Worm (Caenorhabditis elegans) whole organism, L1 larva: ENCODE results near the gene F38A5.6.

Experiments used
- C16A3.4 ChIP-seq: fragments of 150-350 bp; optimal IDR thresholded peaks from 2 replicates; lab custom pipeline; 2014; ENCODE audit warnings: missing biosample characterization, missing genetic modification characterization
- C34B4.2 ChIP-seq: sonication (generic microtip); optimal IDR thresholded peaks from 2 replicates; lab custom pipeline; 2017; ENCODE audit warnings: mild to moderate bottlenecking, missing genetic modification characterization, missing compliant biosample characterization
- Y116A8C.19 ChIP-seq: sonication (generic microtip); optimal IDR thresholded peaks from 2 replicates; lab custom pipeline; 2016; ENCODE audit warnings: missing compliant biosample characterization, missing genetic modification characterization, borderline replicate concordance
- aha-1 ChIP-seq: fragments of 150-350 bp; optimal IDR thresholded peaks from 2 replicates; lab custom pipeline; 2014; ENCODE audit warnings: missing biosample characterization, missing genetic modification characterization
- blmp-1 ChIP-seq: fragments of 150-350 bp; optimal IDR thresholded peaks from 2 replicates; lab custom pipeline; 2014; ENCODE audit warnings: missing biosample characterization, missing genetic modification characterization
- ceh-88 ChIP-seq: fragments of 200-800 bp; sonication (Bioruptor generic); IDR thresholded peaks from 2 replicates; pipeline ENCODE4 v1.3.6; 2022; ENCODE audit warnings: missing genetic modification characterization, missing compliant biosample characterization
- ceh-90 ChIP-seq: sonication (generic microtip); optimal IDR thresholded peaks from 2 replicates; lab custom pipeline; 2016; ENCODE audit warnings: missing genetic modification characterization, missing compliant biosample characterization
- ces-1 ChIP-seq: fragments of 150-350 bp; optimal IDR thresholded peaks from 2 replicates; lab custom pipeline; 2014; ENCODE audit warnings: missing biosample characterization, missing genetic modification reagents, missing genetic modification characterization
- dpl-1 ChIP-seq, 3 experiments: fragments of 150-350 bp in 2 of 3; sonication (generic microtip) in 1 of 3; optimal IDR thresholded peaks; 2 replicates each; lab custom pipeline; 2014 to 2017; ENCODE audit warnings: missing biosample characterization in 3 of 3, missing genetic modification characterization in 3 of 3, missing genetic modification reagents in 3 of 3
- efl-1 ChIP-seq, 4 experiments: fragments of 150-350 bp; optimal IDR thresholded peaks in 3 of 4; peaks in 1 of 4; 1 replicate in 1 of 4; 2 replicates in 3 of 4; lab custom pipeline; 2014; ENCODE audit warnings: missing biosample characterization in 2 of 4, missing genetic modification characterization in 2 of 4, missing genetic modification reagents in 2 of 4
- elt-2 ChIP-seq: sonication (generic microtip); optimal IDR thresholded peaks from 2 replicates; lab custom pipeline; 2016; ENCODE audit warnings: missing genetic modification characterization, mild to moderate bottlenecking, inconsistent platforms, missing compliant biosample characterization, missing genetic modification reagents
- elt-3 ChIP-seq, 6 experiments: fragments of 150-350 bp in 1 of 6; sonication (generic microtip); optimal IDR thresholded peaks; 2 replicates each; lab custom pipeline; 2017 to 2018; ENCODE audit warnings: missing biosample characterization in 6 of 6, missing genetic modification characterization in 6 of 6, inconsistent platforms in 1 of 6
- hlh-17 ChIP-seq: fragments of 200-800 bp; sonication (Bioruptor generic); optimal IDR thresholded peaks from 2 replicates; lab custom pipeline; 2018; ENCODE audit warnings: missing genetic modification characterization, mild to moderate bottlenecking, missing compliant biosample characterization, moderate library complexity, borderline replicate concordance
- hpl-2 ChIP-seq: fragments of 150-350 bp; optimal IDR thresholded peaks from 2 replicates; lab custom pipeline; 2014; ENCODE audit warnings: missing biosample characterization, missing genetic modification reagents, missing genetic modification characterization
- irx-1 ChIP-seq: sonication (generic microtip); optimal IDR thresholded peaks from 2 replicates; lab custom pipeline; 2016; ENCODE audit warnings: missing genetic modification characterization, missing compliant biosample characterization
- isw-1 ChIP-seq: fragments of 200-800 bp; sonication (Bioruptor generic); IDR thresholded peaks from 2 replicates; pipeline ENCODE4 v1.3.6; 2022; ENCODE audit warnings: missing genetic modification characterization, missing compliant biosample characterization
- jun-1 ChIP-seq: fragments of 150-350 bp; optimal IDR thresholded peaks from 2 replicates; lab custom pipeline; 2014; ENCODE audit warnings: missing biosample characterization, missing genetic modification reagents, missing genetic modification characterization
- lin-14 ChIP-seq: fragments of 200-800 bp; sonication (Bioruptor generic); optimal IDR thresholded peaks from 2 replicates; lab custom pipeline; 2018; ENCODE audit warnings: mild to moderate bottlenecking, missing genetic modification characterization, moderate library complexity, missing compliant biosample characterization
- lin-35 ChIP-seq, 2 experiments: fragments of 150-350 bp; optimal IDR thresholded peaks; 2 replicates each; lab custom pipeline; 2014; ENCODE audit warnings: missing biosample characterization in 2 of 2, missing genetic modification characterization in 2 of 2, missing genetic modification reagents in 2 of 2
- lsy-2 ChIP-seq, 2 experiments: fragments of 150-350 bp; optimal IDR thresholded peaks; 2 replicates each; lab custom pipeline; 2014; ENCODE audit warnings: missing biosample characterization in 2 of 2, missing genetic modification characterization in 2 of 2
- mab-9 ChIP-seq: fragments of 200-800 bp; sonication (Bioruptor generic); IDR thresholded peaks from 2 replicates; pipeline ENCODE4 v1.3.6; 2022; ENCODE audit warnings: missing genetic modification reagents, missing genetic modification characterization, missing compliant biosample characterization
- mdl-1 ChIP-seq, 2 experiments: fragments of 150-350 bp; optimal IDR thresholded peaks; 2 replicates each; lab custom pipeline; 2014 to 2017; ENCODE audit warnings: missing biosample characterization in 2 of 2, missing genetic modification characterization in 2 of 2, inconsistent platforms in 1 of 2
- nhr-11 ChIP-seq: fragments of 150-350 bp; optimal IDR thresholded peaks from 2 replicates; lab custom pipeline; 2014; ENCODE audit warnings: missing biosample characterization, missing genetic modification characterization
- nhr-20 ChIP-seq: sonication (generic microtip); optimal IDR thresholded peaks from 2 replicates; lab custom pipeline; 2016; ENCODE audit warnings: mild to moderate bottlenecking, missing genetic modification characterization, missing compliant biosample characterization
- nhr-237 ChIP-seq: fragments of 150-350 bp; optimal IDR thresholded peaks from 2 replicates; lab custom pipeline; 2014; ENCODE audit warnings: missing biosample characterization, missing genetic modification characterization
- nhr-76 ChIP-seq: sonication (generic microtip); optimal IDR thresholded peaks from 2 replicates; lab custom pipeline; 2017; ENCODE audit warnings: missing biosample characterization, missing genetic modification characterization
- nhr-84 ChIP-seq: sonication (generic microtip); optimal IDR thresholded peaks from 2 replicates; lab custom pipeline; 2017; ENCODE audit warnings: missing biosample characterization, missing genetic modification characterization
- nhr-85 ChIP-seq: sonication (generic microtip); peaks from one replicate; lab custom pipeline; 2016; ENCODE audit warnings: missing genetic modification characterization, inconsistent platforms, missing compliant biosample characterization
- nhr-90 ChIP-seq: sonication (generic microtip); optimal IDR thresholded peaks from 2 replicates; lab custom pipeline; 2016; ENCODE audit warnings: mild to moderate bottlenecking, missing genetic modification characterization, missing compliant biosample characterization; ENCODE audit not compliant: poor library complexity
- pag-3 ChIP-seq: sonication (generic microtip); optimal IDR thresholded peaks from 2 replicates; lab custom pipeline; 2017; ENCODE audit warnings: missing genetic modification characterization, mild to moderate bottlenecking, missing compliant biosample characterization, antibody characterized with exemption, borderline replicate concordance; ENCODE audit not compliant: insufficient read depth
- pax-3 ChIP-seq: fragments of 200-800 bp; sonication (Bioruptor generic); optimal IDR thresholded peaks from 2 replicates; lab custom pipeline; 2018; ENCODE audit warnings: mild to moderate bottlenecking, missing genetic modification characterization, moderate library complexity, missing compliant biosample characterization
- pqm-1 ChIP-seq: sonication (generic microtip); optimal IDR thresholded peaks from 3 replicates; lab custom pipeline; 2017; ENCODE audit warnings: missing biosample characterization, missing genetic modification characterization
- rnt-1 ChIP-seq: sonication (generic microtip); optimal IDR thresholded peaks from 2 replicates; lab custom pipeline; 2016; ENCODE audit warnings: mild to moderate bottlenecking, missing genetic modification characterization, moderate library complexity, missing compliant biosample characterization
- skn-1 ChIP-seq: fragments of 150-350 bp; optimal IDR thresholded peaks from 2 replicates; lab custom pipeline; 2014; ENCODE audit warnings: missing biosample characterization, missing genetic modification characterization
- snu-23 ChIP-seq: sonication (generic microtip); optimal IDR thresholded peaks from 2 replicates; lab custom pipeline; 2016; ENCODE audit warnings: missing genetic modification characterization, missing compliant biosample characterization
- sptf-1 ChIP-seq: fragments of 150-350 bp; optimal IDR thresholded peaks from 2 replicates; lab custom pipeline; 2014; ENCODE audit warnings: missing biosample characterization, missing genetic modification characterization
- sup-37 ChIP-seq: fragments of 200-800 bp; sonication (Bioruptor generic); optimal IDR thresholded peaks from 2 replicates; lab custom pipeline; 2018; ENCODE audit warnings: mild to moderate bottlenecking, missing genetic modification characterization, missing compliant biosample characterization
- swsn-7 ChIP-seq: sonication (generic microtip); optimal IDR thresholded peaks from 2 replicates; lab custom pipeline; 2016; ENCODE audit warnings: missing genetic modification characterization, missing compliant biosample characterization
- tbx-2 ChIP-seq: sonication (generic microtip); optimal IDR thresholded peaks from 2 replicates; lab custom pipeline; 2016; ENCODE audit warnings: missing genetic modification characterization, missing compliant biosample characterization
- tlp-1 ChIP-seq: fragments of 150-350 bp; optimal IDR thresholded peaks from 2 replicates; lab custom pipeline; 2014; ENCODE audit warnings: missing biosample characterization, missing genetic modification characterization
- unc-130 ChIP-seq: fragments of 150-350 bp; optimal IDR thresholded peaks from 2 replicates; lab custom pipeline; 2017; ENCODE audit warnings: missing biosample characterization, missing genetic modification characterization, inconsistent platforms
- unc-30 ChIP-seq: sonication (generic microtip); optimal IDR thresholded peaks from 2 replicates; lab custom pipeline; 2017; ENCODE audit warnings: missing biosample characterization, missing genetic modification characterization
- unc-62 ChIP-seq: fragments of 150-350 bp; optimal IDR thresholded peaks from 2 replicates; lab custom pipeline; 2014; ENCODE audit warnings: missing biosample characterization, missing genetic modification reagents, missing genetic modification characterization
- unc-98 ChIP-seq: fragments of 200-800 bp; sonication (Bioruptor generic); IDR thresholded peaks from 2 replicates; pipeline ENCODE4 v1.3.6; 2022; ENCODE audit warnings: missing genetic modification characterization, missing compliant biosample characterization
- zag-1 ChIP-seq: fragments of 150-350 bp; optimal IDR thresholded peaks from 2 replicates; lab custom pipeline; 2014; ENCODE audit warnings: missing biosample characterization, missing genetic modification characterization
- zip-4 ChIP-seq: fragments of 200-800 bp; sonication (Bioruptor generic); optimal IDR thresholded peaks from 2 replicates; lab custom pipeline; 2018; ENCODE audit warnings: mild to moderate bottlenecking, missing genetic modification characterization, moderate library complexity, missing compliant biosample characterization
- ztf-4 ChIP-seq: fragments of 150-350 bp; optimal IDR thresholded peaks from 2 replicates; lab custom pipeline; 2014; ENCODE audit warnings: missing biosample characterization, missing genetic modification characterization

F38A5.6 gene

DNA sequence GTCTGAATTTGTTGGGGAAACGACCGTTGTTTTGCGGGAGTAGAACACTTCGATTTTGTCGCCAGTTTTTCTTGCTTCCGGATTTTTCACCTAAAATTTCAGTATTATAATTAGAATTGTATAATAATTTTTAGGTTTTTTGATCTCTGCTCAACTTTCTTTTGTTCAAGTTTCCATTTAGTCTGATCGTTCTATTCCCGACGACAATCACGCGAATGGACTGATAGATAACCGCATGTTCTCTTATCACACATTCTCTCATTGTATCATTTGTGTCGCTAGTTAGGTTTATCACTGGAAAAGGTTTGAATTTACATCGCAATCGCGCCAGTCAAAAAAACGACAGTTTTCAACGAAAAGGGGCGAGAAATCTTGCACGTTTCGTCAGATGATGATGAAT is 42.3 kb downstream of the F38A5.6 start:
- peak; percentile 87 for TF ChIP-seq blmp-1 (tag; lab: Kevin White, UChicago)
- no peak for TF ChIP-seq jun-1 (tag; lab: Kevin White, UChicago)
- TF ChIP-seq Y116A8C.19: no peak
- TF ChIP-seq unc-130 (tag; lab: Kevin White, UChicago): peak; percentile 28
- peak; percentile 29 for TF ChIP-seq hpl-2 (GFP tag; lab: Kevin White, UChicago)
- TF ChIP-seq nhr-76 (tag; lab: Kevin White, UChicago): no peak
- no peak for TF ChIP-seq unc-62 (GFP tag; lab: Kevin White, UChicago)
- peak; percentile 19 for TF ChIP-seq snu-23 (GFP tag; lab: Kevin White, UChicago)
- TF ChIP-seq nhr-90 (tag; lab: Kevin White, UChicago): peak; percentile 45
- no peak for TF ChIP-seq skn-1 (tag; lab: Kevin White, UChicago)
- no peak for TF ChIP-seq irx-1 (tag; lab: Kevin White, UChicago)
- no peak for TF ChIP-seq nhr-85 (tag; lab: Kevin White, UChicago)
- TF ChIP-seq efl-1 (optimal IDR thresholded peaks at IDR 0.05; lab: Kevin White, UChicago): peak in 1 of 2 experiments; percentile 14
- peak in 1 of 2 experiments; percentile 63 for TF ChIP-seq efl-1 (GFP tag; optimal IDR thresholded peaks at IDR 0.05 in 1 of 2; lab: Kevin White, UChicago)
- peak in 1 of 2 experiments; percentile 67 for TF ChIP-seq lin-35 (GFP tag; optimal IDR thresholded peaks at IDR 0.05; lab: Kevin White, UChicago)
- peak in 1 of 3 experiments; percentile 6 for TF ChIP-seq dpl-1 (GFP tag; optimal IDR thresholded peaks at IDR 0.05; lab: Kevin White, UChicago)
- peak in 5 of 6 experiments; percentile 54 to 94 (median 92) for TF ChIP-seq elt-3 (tag; optimal IDR thresholded peaks at IDR 0.05; lab: Kevin White, UChicago)
- TF ChIP-seq nhr-237 (tag; lab: Kevin White, UChicago): no peak
- peak; percentile 30 for TF ChIP-seq lin-14
- peak; percentile 70 for TF ChIP-seq elt-2 (tag; lab: Kevin White, UChicago)
- no peak for TF ChIP-seq ces-1 (GFP tag; lab: Kevin White, UChicago)
- peak in 1 of 2 experiments; percentile 46 for TF ChIP-seq mdl-1 (tag; optimal IDR thresholded peaks at IDR 0.05; lab: Kevin White, UChicago)
- TF ChIP-seq C34B4.2 (tag; lab: Kevin White, UChicago): no peak
- TF ChIP-seq pqm-1: peak; percentile 66
- TF ChIP-seq nhr-84 (tag; lab: Kevin White, UChicago): no peak

DNA sequence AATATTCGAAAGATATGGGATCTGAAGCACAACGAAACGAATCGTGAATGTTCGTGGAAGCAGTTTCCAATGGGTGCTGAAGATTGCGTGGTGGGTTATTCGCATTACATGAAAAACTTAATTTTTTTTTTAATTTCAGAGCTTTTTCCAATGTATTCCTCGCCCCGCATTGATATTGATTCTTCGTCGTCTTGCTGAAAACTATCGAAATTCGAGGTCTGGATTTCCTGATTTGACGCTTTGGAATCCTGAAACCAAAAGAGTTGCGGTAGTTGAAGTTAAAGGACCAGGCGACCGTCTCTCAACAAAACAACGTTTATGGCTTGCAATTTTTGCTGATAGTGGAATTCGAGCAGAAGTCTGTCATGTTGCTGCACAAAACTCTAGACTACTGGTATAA is 45.2 kb downstream of the F38A5.6 start:
- no peak for TF ChIP-seq nhr-11 (tag; lab: Kevin White, UChicago)
- no peak for TF ChIP-seq lin-14
- TF ChIP-seq elt-2 (tag; lab: Kevin White, UChicago): peak; percentile 24
- no peak for TF ChIP-seq pqm-1
- no peak for TF ChIP-seq efl-1 (optimal IDR thresholded peaks at IDR 0.05; lab: Kevin White, UChicago)
- TF ChIP-seq efl-1 (GFP tag; optimal IDR thresholded peaks at IDR 0.05 in 1 of 2; lab: Kevin White, UChicago): peak in 1 of 2 experiments; percentile 90
- TF ChIP-seq zag-1: no peak

DNA sequence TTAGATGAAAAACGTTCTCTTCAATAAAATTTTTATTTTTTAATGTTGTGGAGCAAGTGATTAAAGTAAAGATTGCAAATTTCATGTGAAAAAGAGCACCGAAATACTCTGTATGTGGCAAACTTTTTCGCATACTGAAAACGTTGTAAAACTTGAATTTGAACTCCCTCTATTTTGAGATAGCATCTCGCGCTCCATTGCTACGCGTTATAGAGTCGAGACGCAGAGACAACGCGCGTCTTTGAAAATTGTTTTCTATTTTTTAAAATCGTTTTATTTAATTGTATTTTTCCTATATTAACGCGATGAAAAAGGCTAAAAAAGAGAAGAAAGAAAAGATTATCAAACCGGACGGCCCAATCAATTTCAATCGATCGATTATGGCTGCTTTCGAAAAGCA is 48.6 kb downstream of the F38A5.6 start, which contains the start of gene fan-1:
Gene fan-1, plus strand, starts transcription at position 78 of the 400 bp plus-strand sequence.
- TF ChIP-seq nhr-11 (tag; lab: Kevin White, UChicago): no peak
- TF ChIP-seq jun-1 (tag; lab: Kevin White, UChicago): no peak
- TF ChIP-seq nhr-237 (tag; lab: Kevin White, UChicago): no peak
- peak; percentile 31 for TF ChIP-seq nhr-90 (tag; lab: Kevin White, UChicago)
- TF ChIP-seq nhr-20 (tag; lab: Kevin White, UChicago): peak; percentile 77
- peak; percentile 71 to 87 for TF ChIP-seq lsy-2 (tag; optimal IDR thresholded peaks at IDR 0.05; lab: Kevin White, UChicago)
- peak; percentile 48 for TF ChIP-seq C16A3.4 (tag; lab: Kevin White, UChicago)
- no peak for TF ChIP-seq ceh-88
- TF ChIP-seq unc-98: no peak
- TF ChIP-seq swsn-7: peak; percentile 63
- TF ChIP-seq pqm-1: no peak
- no peak for TF ChIP-seq pax-3
- TF ChIP-seq sup-37 (GFP tag; lab: Kevin White, UChicago): no peak
- no peak for TF ChIP-seq ceh-90 (tag; lab: Kevin White, UChicago)
- TF ChIP-seq mab-9: no peak
- no peak for TF ChIP-seq unc-30 (tag; lab: Kevin White, UChicago)
- no peak for TF ChIP-seq nhr-84 (tag; lab: Kevin White, UChicago)
- TF ChIP-seq ztf-4 (tag; lab: Kevin White, UChicago): no peak
- TF ChIP-seq zip-4 (GFP tag; lab: Kevin White, UChicago): no peak
- TF ChIP-seq elt-2 (tag; lab: Kevin White, UChicago): no peak
- TF ChIP-seq rnt-1: peak; percentile 71
- TF ChIP-seq pag-3 (tag; lab: Kevin White, UChicago): no peak
- peak; percentile 63 for TF ChIP-seq tbx-2
- peak; percentile 30 for TF ChIP-seq irx-1 (tag; lab: Kevin White, UChicago)
- no peak for TF ChIP-seq hlh-17 (GFP tag; lab: Kevin White, UChicago)
- TF ChIP-seq isw-1 (GFP tag; lab: Robert Waterston, UW): peak; percentile 55
- TF ChIP-seq aha-1: no peak
- TF ChIP-seq zag-1: no peak
- TF ChIP-seq tlp-1: no peak
- TF ChIP-seq sptf-1 (tag; lab: Kevin White, UChicago): no peak
- no peak for TF ChIP-seq C34B4.2 (tag; lab: Kevin White, UChicago)
